Worm (Caenorhabditis elegans) whole organism, young adult: ENCODE results near the gene dmd-7.
A peak's percentile ranks its signal among the peaks of the same experiment; 100 is the strongest.

ENCODE experiments used
- B0019.2 ChIP-seq: fragments of 200-800 bp; sonication (Bioruptor generic); conservative IDR thresholded peaks from 2 replicates; pipeline ENCODE4 v1.3.6; 2022; ENCODE audit warnings: missing genetic modification reagents, missing genetic modification characterization, missing compliant biosample characterization
- B0035.1 ChIP-seq: sonication (generic microtip); optimal IDR thresholded peaks from 2 replicates; lab custom pipeline; 2016; ENCODE audit warnings: missing genetic modification characterization, mild to moderate bottlenecking, missing compliant biosample characterization, missing genotype, missing genetic modification reagents
- F22D6.2 ChIP-seq: sonication (generic microtip); optimal IDR thresholded peaks from 2 replicates; lab custom pipeline; 2016; ENCODE audit warnings: mild to moderate bottlenecking, missing genetic modification characterization, missing compliant biosample characterization
- F39B2.1 ChIP-seq: fragments of 200-800 bp; sonication (Bioruptor generic); IDR thresholded peaks from 2 replicates; pipeline ENCODE4 v1.3.6; 2022; ENCODE audit warnings: missing genetic modification reagents, missing genetic modification characterization, missing compliant biosample characterization
- F55B11.4 ChIP-seq: sonication (generic microtip); optimal IDR thresholded peaks from 2 replicates; lab custom pipeline; 2016; ENCODE audit warnings: missing compliant biosample characterization, missing genetic modification characterization, borderline replicate concordance; ENCODE audit not compliant: insufficient read depth
- F57C9.4 ChIP-seq: sonication (generic microtip); optimal IDR thresholded peaks from 2 replicates; lab custom pipeline; 2017; ENCODE audit warnings: mild to moderate bottlenecking, missing genetic modification characterization, missing compliant biosample characterization
- K11D2.4 ChIP-seq: fragments of 200-800 bp; sonication (Bioruptor generic); IDR thresholded peaks from 2 replicates; pipeline ENCODE4 v1.3.6; 2022; ENCODE audit warnings: missing genetic modification reagents, missing genetic modification characterization, missing compliant biosample characterization
- T07F8.4 ChIP-seq: sonication (generic microtip); optimal IDR thresholded peaks from 2 replicates; lab custom pipeline; 2016; ENCODE audit warnings: mild to moderate bottlenecking, missing genetic modification characterization, moderate library complexity, missing compliant biosample characterization
- Y79H2A.3 ChIP-seq: fragments of 200-800 bp; sonication (Bioruptor generic); conservative IDR thresholded peaks from 2 replicates; pipeline ENCODE4 v1.3.6; 2022; ENCODE audit warnings: missing genetic modification reagents, missing genetic modification characterization, missing compliant biosample characterization
- ZK185.1 ChIP-seq: sonication (generic microtip); optimal IDR thresholded peaks from 2 replicates; lab custom pipeline; 2016; ENCODE audit warnings: mild to moderate bottlenecking, missing genetic modification characterization, missing compliant biosample characterization; ENCODE audit not compliant: poor library complexity, severe bottlenecking
- ama-1 ChIP-seq, 3 experiments: fragments of 150-350 bp in 1 of 3; sonication (generic microtip) in 2 of 3; optimal IDR thresholded peaks; 2 replicates each; lab custom pipeline; 2014 to 2018; ENCODE audit warnings: missing biosample characterization in 2 of 3, missing genetic modification characterization in 2 of 3, missing genetic modification reagents in 2 of 3
- atf-7 ChIP-seq: sonication (generic microtip); optimal IDR thresholded peaks from 2 replicates; lab custom pipeline; 2017; ENCODE audit warnings: mild to moderate bottlenecking, missing genetic modification characterization, missing compliant biosample characterization
- athp-1 ChIP-seq: sonication (generic microtip); optimal IDR thresholded peaks from 2 replicates; lab custom pipeline; 2017; ENCODE audit warnings: mild to moderate bottlenecking, missing genetic modification characterization, missing compliant biosample characterization
- bed-2 ChIP-seq: fragments of 200-800 bp; sonication (Bioruptor generic); IDR thresholded peaks from 2 replicates; pipeline ENCODE4 v1.3.6; 2022; ENCODE audit warnings: missing genetic modification reagents, missing genetic modification characterization, missing compliant biosample characterization
- ccch-3 ChIP-seq: fragments of 200-800 bp; sonication (Bioruptor generic); optimal IDR thresholded peaks from 2 replicates; lab custom pipeline; 2018; ENCODE audit warnings: mild to moderate bottlenecking, missing genetic modification characterization, missing compliant biosample characterization
- ceh-27 ChIP-seq: fragments of 200-800 bp; sonication (Bioruptor generic); optimal IDR thresholded peaks from 2 replicates; lab custom pipeline; 2018; ENCODE audit warnings: mild to moderate bottlenecking, missing genetic modification characterization, moderate library complexity, missing compliant biosample characterization
- ceh-40 ChIP-seq: fragments of 200-800 bp; sonication (Bioruptor generic); IDR thresholded peaks from 2 replicates; pipeline ENCODE4 v1.3.6; 2022; ENCODE audit warnings: missing genetic modification characterization, missing compliant biosample characterization
- ceh-58 ChIP-seq: fragments of 200-800 bp; sonication (Bioruptor generic); IDR thresholded peaks from 2 replicates; pipeline ENCODE4 v1.3.6; 2022; ENCODE audit warnings: missing genetic modification characterization, missing compliant biosample characterization
- die-1 ChIP-seq: sonication (generic microtip); optimal IDR thresholded peaks from 2 replicates; lab custom pipeline; 2016; ENCODE audit warnings: missing genotype, mild to moderate bottlenecking, missing genetic modification characterization, missing compliant biosample characterization
- dox-1 ChIP-seq: fragments of 200-800 bp; sonication (Bioruptor generic); IDR thresholded peaks from 2 replicates; pipeline ENCODE4 v1.3.6; 2022; ENCODE audit warnings: missing genetic modification reagents, missing genetic modification characterization, missing compliant biosample characterization
- dpff-1 ChIP-seq: sonication (generic microtip); optimal IDR thresholded peaks from 2 replicates; lab custom pipeline; 2017; ENCODE audit warnings: mild to moderate bottlenecking, missing genetic modification characterization, missing compliant biosample characterization
- dpl-1 ChIP-seq: fragments of 150-350 bp; optimal IDR thresholded peaks from 2 replicates; lab custom pipeline; 2014; ENCODE audit warnings: missing biosample characterization, missing genetic modification reagents, missing genetic modification characterization
- ekl-4 ChIP-seq: fragments of 200-800 bp; sonication (Bioruptor generic); IDR thresholded peaks from 2 replicates; pipeline ENCODE4 v1.3.6; 2022; ENCODE audit warnings: missing genetic modification reagents, missing genetic modification characterization, missing compliant biosample characterization
- ets-4 ChIP-seq: fragments of 200-800 bp; sonication (Bioruptor generic); optimal IDR thresholded peaks from 2 replicates; lab custom pipeline; 2018; ENCODE audit warnings: mild to moderate bottlenecking, missing genetic modification characterization, missing compliant biosample characterization
- hmg-20 ChIP-seq: fragments of 200-800 bp; sonication (Bioruptor generic); IDR thresholded peaks from 2 replicates; pipeline ENCODE4 v1.3.6; 2022; ENCODE audit warnings: missing genetic modification reagents, missing genetic modification characterization, missing compliant biosample characterization
- lsl-1 ChIP-seq: fragments of 200-800 bp; sonication (Bioruptor generic); optimal IDR thresholded peaks from 2 replicates; lab custom pipeline; 2018; ENCODE audit warnings: mild to moderate bottlenecking, missing genetic modification characterization, moderate library complexity, missing compliant biosample characterization
- madf-6 ChIP-seq: fragments of 200-800 bp; sonication (Bioruptor generic); IDR thresholded peaks from 2 replicates; pipeline ENCODE4 v1.3.6; 2022; ENCODE audit warnings: missing genetic modification reagents, missing genetic modification characterization, missing compliant biosample characterization
- mel-28 ChIP-seq: sonication (generic microtip); optimal IDR thresholded peaks from 2 replicates; lab custom pipeline; 2016; ENCODE audit warnings: borderline replicate concordance, mild to moderate bottlenecking, missing genetic modification characterization, missing compliant biosample characterization
- nfyb-1 ChIP-seq: fragments of 200-800 bp; sonication (Bioruptor generic); IDR thresholded peaks from 2 replicates; pipeline ENCODE4 v1.3.6; 2022; ENCODE audit warnings: missing genetic modification reagents, missing genetic modification characterization, missing compliant biosample characterization
- nhr-179 ChIP-seq: sonication (generic microtip); optimal IDR thresholded peaks from 2 replicates; lab custom pipeline; 2016; ENCODE audit warnings: mild to moderate bottlenecking, missing genetic modification characterization, missing compliant biosample characterization
- nhr-27 ChIP-seq: fragments of 200-800 bp; sonication (Bioruptor generic); optimal IDR thresholded peaks from 2 replicates; lab custom pipeline; 2018; ENCODE audit warnings: mild to moderate bottlenecking, missing genetic modification characterization, moderate library complexity, missing compliant biosample characterization
- nhr-80 ChIP-seq: sonication (generic microtip); optimal IDR thresholded peaks from 2 replicates; lab custom pipeline; 2016; ENCODE audit warnings: missing genetic modification characterization, missing compliant biosample characterization
- nhr-90 ChIP-seq: sonication (generic microtip); optimal IDR thresholded peaks from 2 replicates; lab custom pipeline; 2016; ENCODE audit warnings: missing genotype, mild to moderate bottlenecking, missing genetic modification characterization, missing compliant biosample characterization
- pbrm-1 ChIP-seq: fragments of 200-800 bp; sonication (Bioruptor generic); IDR thresholded peaks from 2 replicates; pipeline ENCODE4 v1.3.6; 2022; ENCODE audit warnings: missing genetic modification reagents, missing genetic modification characterization, missing compliant biosample characterization
- rcor-1 ChIP-seq: fragments of 200-800 bp; sonication (Bioruptor generic); IDR thresholded peaks from 2 replicates; pipeline ENCODE4 v1.3.6; 2022; ENCODE audit warnings: missing genetic modification reagents, missing genetic modification characterization, missing compliant biosample characterization
- rpc-1 ChIP-seq, 2 experiments: fragments of 150-350 bp in 1 of 2; sonication (generic microtip) in 1 of 2; optimal IDR thresholded peaks; 2 replicates each; lab custom pipeline; 2014 to 2018; ENCODE audit warnings: missing biosample characterization in 1 of 2, missing genetic modification characterization in 1 of 2, missing genetic modification reagents in 1 of 2, missing genotype in 1 of 2
- snpc-1.1 ChIP-seq: sonication (generic microtip); optimal IDR thresholded peaks from 2 replicates; lab custom pipeline; 2017; ENCODE audit warnings: missing genetic modification characterization, mild to moderate bottlenecking, missing compliant biosample characterization, antibody characterized with exemption, moderate library complexity, missing genotype, missing genetic modification reagents; ENCODE audit not compliant: insufficient read depth
- snpc-1.3 ChIP-seq: sonication (generic microtip); optimal IDR thresholded peaks from 2 replicates; lab custom pipeline; 2017; ENCODE audit warnings: missing genetic modification characterization, mild to moderate bottlenecking, missing compliant biosample characterization, antibody characterized with exemption, moderate library complexity, missing genotype, missing genetic modification reagents; ENCODE audit not compliant: insufficient read depth
- somi-1 ChIP-seq: fragments of 200-800 bp; sonication (Bioruptor generic); optimal IDR thresholded peaks from 2 replicates; lab custom pipeline; 2018; ENCODE audit warnings: mild to moderate bottlenecking, missing genetic modification characterization, missing compliant biosample characterization
- tbx-9 ChIP-seq: sonication (generic microtip); optimal IDR thresholded peaks from 2 replicates; lab custom pipeline; 2016; ENCODE audit warnings: borderline replicate concordance, missing genetic modification characterization, inconsistent platforms, missing compliant biosample characterization
- unc-62 ChIP-seq: fragments of 150-350 bp; optimal IDR thresholded peaks from 2 replicates; lab custom pipeline; 2014; ENCODE audit warnings: missing biosample characterization, missing genetic modification reagents, missing genetic modification characterization
- zim-3 ChIP-seq: sonication (generic microtip); optimal IDR thresholded peaks from 2 replicates; lab custom pipeline; 2017; ENCODE audit warnings: mild to moderate bottlenecking, missing genetic modification characterization, moderate library complexity, missing compliant biosample characterization
- ztf-26 ChIP-seq: sonication (generic microtip); optimal IDR thresholded peaks from 2 replicates; lab custom pipeline; 2017; ENCODE audit warnings: missing genetic modification characterization, missing compliant biosample characterization

Gene dmd-7

DNA sequence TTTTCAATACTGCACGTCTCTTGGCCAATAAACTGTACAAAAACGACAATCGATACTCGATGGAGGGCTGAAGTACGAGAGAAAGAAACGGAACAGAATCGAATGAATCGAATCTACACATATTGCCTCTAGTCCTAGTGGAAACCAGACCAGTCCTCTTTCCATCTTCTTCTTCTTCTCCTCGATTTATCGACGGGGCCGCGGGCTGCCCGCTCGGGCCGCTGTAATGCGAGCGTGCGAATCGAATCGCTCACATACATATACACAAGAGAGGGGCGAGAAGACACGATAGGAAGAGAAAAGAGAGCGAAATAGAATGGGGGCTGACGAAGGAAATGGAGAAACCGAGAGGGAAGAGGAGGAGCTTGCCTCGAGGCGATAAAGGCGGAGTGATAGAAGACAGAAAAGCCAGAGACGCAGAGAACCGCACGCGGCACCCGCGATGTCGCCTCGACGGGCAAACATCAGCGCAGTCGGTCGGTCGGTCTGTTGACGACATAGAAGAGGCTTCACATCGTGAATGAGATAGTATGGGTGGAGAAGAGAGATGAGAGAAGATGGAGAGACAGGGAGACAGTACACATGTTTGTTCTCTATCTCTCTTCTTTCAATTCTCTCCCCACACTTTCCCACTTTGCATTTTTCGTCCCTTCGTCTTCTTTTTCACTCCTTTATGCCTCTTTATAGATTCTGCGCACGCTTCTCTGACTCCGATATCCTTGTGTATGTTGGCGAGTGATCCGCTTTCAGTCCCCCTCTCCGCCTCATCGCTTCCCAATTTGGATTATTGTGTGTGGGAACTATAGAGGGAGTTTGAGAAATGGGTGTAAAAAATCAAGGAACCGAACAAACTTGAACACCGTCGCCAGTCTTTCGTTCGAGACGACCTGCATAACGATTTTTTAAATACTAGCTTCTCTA is 19.1 kb upstream of the dmd-7 start (continued):
- TF ChIP-seq die-1 (tag; lab: Kevin White, UChicago): peak; percentile 59
- TF ChIP-seq B0035.1 (tag; lab: Kevin White, UChicago): peak; percentile 71
- TF ChIP-seq lsl-1 (GFP tag; lab: Kevin White, UChicago): no peak
- TF ChIP-seq ceh-58: no peak
- peak; percentile 88 for TF ChIP-seq somi-1 (GFP tag; lab: Kevin White, UChicago)
- TF ChIP-seq T07F8.4 (tag; lab: Kevin White, UChicago): no peak
- TF ChIP-seq tbx-9 (tag; lab: Kevin White, UChicago): no peak
- TF ChIP-seq bed-2 (GFP tag; lab: Robert Waterston, UW): 0 out of 2 replicates have a peak, but pooled peaks have one; percentile 38

DNA sequence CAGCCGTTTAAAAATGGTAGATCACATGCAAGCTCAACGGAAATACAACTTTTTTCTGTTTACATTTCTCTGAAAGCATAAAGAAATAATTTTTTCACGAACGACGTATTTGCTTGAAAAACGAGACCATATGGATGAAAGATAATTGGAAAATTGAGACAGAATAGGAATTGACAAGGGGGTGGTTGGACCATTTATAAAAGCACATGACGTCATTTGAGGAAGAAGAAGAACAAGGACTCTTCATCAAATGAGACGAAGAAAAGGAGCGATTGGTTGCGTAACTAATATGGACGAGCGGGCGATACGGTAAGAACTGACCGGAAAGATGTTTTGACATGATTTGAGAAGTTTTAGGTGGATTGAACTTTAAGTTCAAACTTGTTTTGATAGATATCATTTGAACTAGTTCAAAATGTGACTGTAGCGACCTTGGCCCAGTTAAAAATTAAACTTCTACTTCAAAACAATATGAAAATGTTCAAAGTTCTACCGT is 18.3 kb upstream of the dmd-7 start:
- TF ChIP-seq ZK185.1 (tag; lab: Kevin White, UChicago) (no peak), snpc-1.3 (no peak), die-1 (tag; lab: Kevin White, UChicago) (no peak), dpl-1 (GFP tag; lab: Kevin White, UChicago) (no peak), nhr-179 (no peak), zim-3 (tag; lab: Kevin White, UChicago) (no peak), nhr-27 (tag; lab: Kevin White, UChicago) (no peak), dpff-1 (tag; lab: Kevin White, UChicago) (no peak), athp-1 (tag; lab: Kevin White, UChicago) (no peak), atf-7 (tag; lab: Kevin White, UChicago) (peak; percentile 88), ceh-27 (peak; percentile 15), ceh-40 (no peak), bed-2 (GFP tag; lab: Robert Waterston, UW) (no peak), mel-28 (tag; lab: Kevin White, UChicago) (no peak), F22D6.2 (tag; lab: Kevin White, UChicago) (no peak), ets-4 (GFP tag; lab: Kevin White, UChicago) (no peak), nfyb-1 (GFP tag; lab: Robert Waterston, UW) (peak; percentile 55), K11D2.4 (GFP tag; lab: Robert Waterston, UW) (peak; percentile 32; the same call in 1 of the 2 replicates), unc-62 (GFP tag; lab: Kevin White, UChicago) (no peak), ztf-26 (no peak), rpc-1 (optimal IDR thresholded peaks at IDR 0.05; lab: Kevin White, UChicago) (no peak), rpc-1 (tag; optimal IDR thresholded peaks at IDR 0.05; lab: Kevin White, UChicago) (no peak), madf-6 (GFP tag; lab: Robert Waterston, UW) (no peak), F57C9.4 (tag; lab: Kevin White, UChicago) (no peak), dox-1 (GFP tag; lab: Robert Waterston, UW) (0 out of 2 replicates have a peak, but pooled peaks have one; percentile 7), nhr-80 (peak; percentile 14), ama-1 (optimal IDR thresholded peaks at IDR 0.05; lab: Kevin White, UChicago) (peak; percentile 77), ama-1 (GFP tag; optimal IDR thresholded peaks at IDR 0.05; lab: Kevin White, UChicago) (no peak), snpc-1.1 (tag; lab: Kevin White, UChicago) (no peak), nhr-90 (tag; lab: Kevin White, UChicago) (no peak), ekl-4 (GFP tag; lab: Robert Waterston, UW) (peak; percentile 9; the same call in 1 of the 2 replicates), ccch-3 (GFP tag; lab: Kevin White, UChicago) (no peak), rcor-1 (GFP tag; lab: Robert Waterston, UW) (0 out of 2 replicates have a peak, but pooled peaks have one; percentile 16), F55B11.4 (tag; lab: Kevin White, UChicago) (no peak), pbrm-1 (GFP tag; lab: Robert Waterston, UW) (peak; percentile 6; the same call in 1 of the 2 replicates), B0019.2 (GFP tag; lab: Robert Waterston, UW) (no peak), F39B2.1 (GFP tag; lab: Robert Waterston, UW) (no peak), hmg-20 (no peak), Y79H2A.3 (GFP tag; lab: Robert Waterston, UW) (0 out of 2 replicates have a peak, but pooled peaks have one; percentile 14)
